Worm (Caenorhabditis elegans) whole organism, L3 larva: Measurements from ENCODE around the gene erg-28.

Experiments used
- R02D3.7 ChIP-seq: fragments of 150-350 bp; optimal IDR thresholded peaks from 2 replicates; lab custom pipeline; 2014; ENCODE audit warnings: missing biosample characterization, missing genetic modification characterization
- aly-2 ChIP-seq: fragments of 150-350 bp; optimal IDR thresholded peaks from 2 replicates; lab custom pipeline; 2014; ENCODE audit warnings: missing biosample characterization, missing genetic modification characterization
- ama-1 ChIP-seq: fragments of 150-350 bp; optimal IDR thresholded peaks from 2 replicates; lab custom pipeline; 2018
- ceh-16 ChIP-seq: sonication (generic microtip); optimal IDR thresholded peaks from 2 replicates; lab custom pipeline; 2017; ENCODE audit warnings: missing biosample characterization, missing genetic modification characterization
- ceh-28 ChIP-seq: fragments of 150-350 bp; optimal IDR thresholded peaks from 2 replicates; lab custom pipeline; 2014; ENCODE audit warnings: missing biosample characterization, missing genetic modification reagents, missing genetic modification characterization
- ceh-82 ChIP-seq: fragments of 150-350 bp; optimal IDR thresholded peaks from 2 replicates; lab custom pipeline; 2014; ENCODE audit warnings: missing biosample characterization, missing genetic modification characterization
- ceh-9 ChIP-seq: sonication (generic microtip); optimal IDR thresholded peaks from 2 replicates; lab custom pipeline; 2018; ENCODE audit warnings: missing biosample characterization, missing genetic modification characterization
- daf-12 ChIP-seq: fragments of 150-350 bp; optimal IDR thresholded peaks from 2 replicates; lab custom pipeline; 2014; ENCODE audit warnings: missing biosample characterization, missing genetic modification reagents, missing genetic modification characterization
- egl-27 ChIP-seq: sonication (generic microtip); optimal IDR thresholded peaks from 4 replicates; lab custom pipeline; 2017; ENCODE audit warnings: missing biosample characterization, missing genetic modification reagents, missing genetic modification characterization
- elt-2 ChIP-seq: sonication (generic microtip); optimal IDR thresholded peaks from 2 replicates; lab custom pipeline; 2016; ENCODE audit warnings: missing genetic modification reagents, mild to moderate bottlenecking, missing genetic modification characterization, missing compliant biosample characterization
- elt-3 ChIP-seq, 3 experiments: fragments of 150-350 bp in 1 of 3; sonication (generic microtip) in 2 of 3; optimal IDR thresholded peaks; 2 replicates in 2 of 3; 4 replicates in 1 of 3; lab custom pipeline; 2014 to 2017; ENCODE audit warnings: missing biosample characterization in 3 of 3, missing genetic modification characterization in 3 of 3
- fkh-10 ChIP-seq: sonication (generic microtip); optimal IDR thresholded peaks from 2 replicates; lab custom pipeline; 2017; ENCODE audit warnings: missing biosample characterization, missing genetic modification reagents, missing genetic modification characterization
- hmg-11 ChIP-seq: sonication (generic microtip); optimal IDR thresholded peaks from 2 replicates; lab custom pipeline; 2016; ENCODE audit warnings: missing genetic modification characterization, missing compliant biosample characterization
- jun-1 ChIP-seq: fragments of 150-350 bp; optimal IDR thresholded peaks from 2 replicates; lab custom pipeline; 2014; ENCODE audit warnings: missing biosample characterization, missing genetic modification reagents, missing genetic modification characterization
- lin-15B ChIP-seq: fragments of 150-350 bp; optimal IDR thresholded peaks from 2 replicates; lab custom pipeline; 2014; ENCODE audit warnings: missing biosample characterization, missing genetic modification characterization
- lsy-12 ChIP-seq: sonication (generic microtip); optimal IDR thresholded peaks from 2 replicates; lab custom pipeline; 2016; ENCODE audit warnings: mild to moderate bottlenecking, missing genetic modification characterization, missing compliant biosample characterization
- mdl-1 ChIP-seq: fragments of 150-350 bp; optimal IDR thresholded peaks from 2 replicates; lab custom pipeline; 2014; ENCODE audit warnings: missing biosample characterization, missing genetic modification characterization
- mml-1 ChIP-seq: fragments of 150-350 bp; sonication (generic microtip); optimal IDR thresholded peaks from 3 replicates; lab custom pipeline; 2014; ENCODE audit warnings: missing biosample characterization, missing genetic modification characterization
- nfya-1 ChIP-seq: sonication (generic microtip); optimal IDR thresholded peaks from 2 replicates; lab custom pipeline; 2017; ENCODE audit warnings: missing genetic modification characterization, mild to moderate bottlenecking, missing compliant biosample characterization, antibody characterized with exemption, moderate library complexity; ENCODE audit not compliant: insufficient read depth
- nhr-23 ChIP-seq: fragments of 150-350 bp; optimal IDR thresholded peaks from 2 replicates; lab custom pipeline; 2014; ENCODE audit warnings: missing biosample characterization, missing genetic modification reagents, missing genetic modification characterization
- nhr-237 ChIP-seq: fragments of 150-350 bp; optimal IDR thresholded peaks from 2 replicates; lab custom pipeline; 2014; ENCODE audit warnings: missing biosample characterization, missing genetic modification characterization
- nhr-25 ChIP-seq: sonication (generic microtip); optimal IDR thresholded peaks from 2 replicates; lab custom pipeline; 2017; ENCODE audit warnings: missing biosample characterization, missing genetic modification characterization
- nhr-28 ChIP-seq: fragments of 150-350 bp; optimal IDR thresholded peaks from 2 replicates; lab custom pipeline; 2014; ENCODE audit warnings: missing biosample characterization, missing genetic modification characterization
- nhr-43 ChIP-seq: sonication (generic microtip); optimal IDR thresholded peaks from 2 replicates; lab custom pipeline; 2016; ENCODE audit warnings: mild to moderate bottlenecking, missing genetic modification characterization, missing compliant biosample characterization; ENCODE audit not compliant: poor library complexity, severe bottlenecking
- nhr-67 ChIP-seq: fragments of 150-350 bp; optimal IDR thresholded peaks from 2 replicates; lab custom pipeline; 2014; ENCODE audit warnings: missing biosample characterization, missing genetic modification characterization
- nhr-76 ChIP-seq: fragments of 150-350 bp; sonication (generic microtip); optimal IDR thresholded peaks from 5 replicates; lab custom pipeline; 2014; ENCODE audit warnings: missing biosample characterization, missing genetic modification characterization
- nhr-77 ChIP-seq: fragments of 150-350 bp; optimal IDR thresholded peaks from 2 replicates; lab custom pipeline; 2014; ENCODE audit warnings: missing biosample characterization, missing genetic modification characterization
- pqm-1 ChIP-seq: fragments of 150-350 bp; optimal IDR thresholded peaks from 2 replicates; lab custom pipeline; 2017; ENCODE audit warnings: missing biosample characterization, missing genetic modification characterization, inconsistent platforms
- sea-2 ChIP-seq: fragments of 150-350 bp; sonication (generic microtip); optimal IDR thresholded peaks from 4 replicates; lab custom pipeline; 2014; ENCODE audit warnings: missing biosample characterization, missing genetic modification reagents, missing genetic modification characterization
- skn-1 ChIP-seq: fragments of 150-350 bp; optimal IDR thresholded peaks from 2 replicates; lab custom pipeline; 2014; ENCODE audit warnings: missing biosample characterization, missing genetic modification characterization
- snpc-4 ChIP-seq: fragments of 150-350 bp; optimal IDR thresholded peaks from 2 replicates; lab custom pipeline; 2014; ENCODE audit warnings: missing biosample characterization, missing genetic modification characterization
- unc-39 ChIP-seq: sonication (generic microtip); optimal IDR thresholded peaks from 4 replicates; lab custom pipeline; 2017; ENCODE audit warnings: missing biosample characterization, missing genetic modification characterization
- ztf-4 ChIP-seq: fragments of 150-350 bp; optimal IDR thresholded peaks from 2 replicates; lab custom pipeline; 2014; ENCODE audit warnings: missing biosample characterization, missing genetic modification characterization

erg-28 gene

ce11 chrV:12607113-12607512, at the start of gene erg-28:
Gene erg-28, plus strand, starts transcription at chrV:12607413.
- TF ChIP-seq daf-12 (no peak), nhr-28 (tag; lab: Kevin White, UChicago) (no peak), mdl-1 (tag; lab: Kevin White, UChicago) (no peak), elt-2 (tag; lab: Kevin White, UChicago) (no peak), unc-39 (tag; lab: Kevin White, UChicago) (no peak), ama-1 (no peak), nhr-43 (tag; lab: Kevin White, UChicago) (no peak), nfya-1 (no peak), hmg-11 (tag; lab: Kevin White, UChicago) (no peak), nhr-76 (tag; lab: Kevin White, UChicago) (no peak), ceh-28 (tag; lab: Kevin White, UChicago) (no peak), nhr-237 (no peak), ceh-9 (tag; lab: Kevin White, UChicago) (no peak), nhr-23 (tag; lab: Kevin White, UChicago) (no peak)
- TF ChIP-seq, all 47 proteins: peak for 0

DNA sequence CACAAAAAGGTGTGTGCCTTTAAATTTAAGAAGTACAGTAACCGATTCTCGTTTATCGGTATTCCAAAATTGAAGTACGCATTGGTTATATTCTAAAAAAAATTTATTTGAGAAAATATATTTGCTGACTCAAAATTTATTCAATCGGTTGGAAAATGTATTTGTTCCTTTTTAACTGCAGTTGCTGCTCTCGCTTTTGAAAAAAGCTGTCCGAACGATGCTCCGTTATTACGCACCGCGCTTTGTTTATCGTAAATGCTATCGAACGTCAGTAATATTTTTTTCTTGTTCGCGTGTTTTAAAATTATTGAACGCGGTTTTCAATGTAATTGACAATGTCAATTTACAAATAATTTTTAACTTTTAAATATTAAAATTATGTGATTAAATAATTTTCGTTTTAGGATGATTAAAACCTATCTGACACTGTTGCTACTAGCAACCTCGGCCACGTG, 46.9 kb upstream of the erg-28 start, which contains the start of gene sel-1:
Gene sel-1, plus strand, starts transcription at position 405 of the 455 bp plus-strand sequence.
- TF ChIP-seq nhr-237 (no peak), aly-2 (tag; lab: Kevin White, UChicago) (no peak), snpc-4 (tag; lab: Kevin White, UChicago) (no peak), ceh-28 (tag; lab: Kevin White, UChicago) (no peak), daf-12 (no peak), egl-27 (tag; lab: Kevin White, UChicago) (no peak), ceh-16 (tag; lab: Kevin White, UChicago) (no peak), sea-2 (GFP tag; lab: Kevin White, UChicago) (no peak), mml-1 (tag; lab: Kevin White, UChicago) (no peak), ceh-9 (tag; lab: Kevin White, UChicago) (no peak), fkh-10 (GFP tag; lab: Kevin White, UChicago) (no peak), nfya-1 (no peak), lin-15B (tag; lab: Kevin White, UChicago) (peak; percentile 4), pqm-1 (tag; lab: Kevin White, UChicago) (no peak), skn-1 (tag; lab: Kevin White, UChicago) (no peak), ama-1 (no peak), hmg-11 (tag; lab: Kevin White, UChicago) (peak; percentile 1), R02D3.7 (tag; lab: Kevin White, UChicago) (peak; percentile 59)
- TF ChIP-seq, all 47 proteins: peak for 3

- TF ChIP-seq ceh-16 (tag; lab: Kevin White, UChicago) (no peak), daf-12 (no peak), nhr-25 (tag; lab: Kevin White, UChicago) (no peak), elt-3 (tag; optimal IDR thresholded peaks at IDR 0.05; lab: Kevin White, UChicago) (no peak), ceh-28 (tag; lab: Kevin White, UChicago) (no peak), egl-27 (tag; lab: Kevin White, UChicago) (no peak), nhr-76 (tag; lab: Kevin White, UChicago) (no peak), lin-15B (tag; lab: Kevin White, UChicago) (no peak)
These were observed 44.0 kb upstream of the erg-28 start, which contains the start of gene mrps-5 for ce11 chrV:12563187-12563586. Gene mrps-5, plus strand, starts transcription at chrV:12563487.

ce11 chrV:12564902-12565301, 42.3 kb upstream of the erg-28 start:
- no peak for TF ChIP-seq jun-1 (tag; lab: Kevin White, UChicago)
- TF ChIP-seq ama-1: no peak
- no peak for TF ChIP-seq fkh-10 (GFP tag; lab: Kevin White, UChicago)
- TF ChIP-seq ceh-82: no peak
- TF ChIP-seq nhr-76 (tag; lab: Kevin White, UChicago): no peak
- no peak for TF ChIP-seq nhr-67 (tag; lab: Kevin White, UChicago)
- no peak for TF ChIP-seq ceh-28 (tag; lab: Kevin White, UChicago)
- no peak for TF ChIP-seq ceh-16 (tag; lab: Kevin White, UChicago)
- no peak for TF ChIP-seq unc-39 (tag; lab: Kevin White, UChicago)
- no peak for TF ChIP-seq hmg-11 (tag; lab: Kevin White, UChicago)
- TF ChIP-seq nhr-77 (tag; lab: Kevin White, UChicago): no peak
- TF ChIP-seq ztf-4 (tag; lab: Kevin White, UChicago): no peak
- no peak for TF ChIP-seq daf-12
- TF ChIP-seq nhr-237: no peak
- no peak for TF ChIP-seq lsy-12
- TF ChIP-seq R02D3.7 (tag; lab: Kevin White, UChicago): no peak
- TF ChIP-seq mml-1 (tag; lab: Kevin White, UChicago): no peak
- TF ChIP-seq ceh-9 (tag; lab: Kevin White, UChicago): no peak
- no peak for TF ChIP-seq skn-1 (tag; lab: Kevin White, UChicago)
- no peak for TF ChIP-seq sea-2 (GFP tag; lab: Kevin White, UChicago)
